Fruit fly (Drosophila melanogaster): ENCODE measurements around the gene Est-Q.

Gene Est-Q

dm6 chr3L:21509488-21510122 is 8.4 kb downstream of the Est-Q start (continued):
- TF ChIP-seq CG10631 (GFP tag; optimal IDR thresholded peaks at IDR 0.05) (peak; percentile 55), pdm3 (GFP tag; optimal IDR thresholded peaks at IDR 0.05) (peak; percentile 70), dsx (GFP tag; optimal IDR thresholded peaks at IDR 0.05; ENCODE audit: poor library complexity, severe bottlenecking) (no peak), CG10669 (GFP tag; optimal IDR thresholded peaks at IDR 0.05) (peak; percentile 57), spab (GFP tag; optimal IDR thresholded peaks at IDR 0.05) (peak; percentile 13), CG32006 (GFP tag; optimal IDR thresholded peaks at IDR 0.05) (peak; percentile 80), CG6808 (GFP tag; optimal IDR thresholded peaks at IDR 0.05) (peak; percentile 51), Eip78C (GFP tag) (peak; percentile 88), CG31627 (GFP tag; optimal IDR thresholded peaks at IDR 0.05) (peak; percentile 58), Met (GFP tag; optimal IDR thresholded peaks at IDR 0.05) (peak; percentile 66), CG8632 (GFP tag; optimal IDR thresholded peaks at IDR 0.05) (peak; percentile 34), Lpt (GFP tag; optimal IDR thresholded peaks at IDR 0.05) (peak; percentile 53), CG1621 (tag; optimal IDR thresholded peaks at IDR 0.05) (no peak), esn (GFP tag; optimal IDR thresholded peaks at IDR 0.05) (peak; percentile 73), svp (GFP tag) (no peak), CG11762 (GFP tag; optimal IDR thresholded peaks at IDR 0.05; ENCODE audit: insufficient read depth) (peak; percentile 25), dac (GFP tag; optimal IDR thresholded peaks at IDR 0.05) (peak; percentile 40), ss (GFP tag; optimal IDR thresholded peaks at IDR 0.05) (peak; percentile 0 to 27), Eip93F (GFP tag; optimal IDR thresholded peaks at IDR 0.05) (no peak), acj6 (GFP tag; optimal IDR thresholded peaks at IDR 0.05) (peak; percentile 73), CG34406 (GFP tag; optimal IDR thresholded peaks at IDR 0.05) (peak; percentile 53), Ets21C (GFP tag; optimal IDR thresholded peaks at IDR 0.05) (peak; percentile 51), CG15336 (GFP tag; IDR thresholded peaks at IDR 0.05) (peak; percentile 68; the same call in 1 of the 2 replicates), OdsH (GFP tag; optimal IDR thresholded peaks at IDR 0.05) (peak; percentile 68), Blimp-1 (GFP tag; optimal IDR thresholded peaks at IDR 0.05) (no peak), Sox15 (GFP tag; optimal IDR thresholded peaks at IDR 0.05) (peak; percentile 27), lz (GFP tag; optimal IDR thresholded peaks at IDR 0.05) (peak; percentile 63), Sox102F (GFP tag; optimal IDR thresholded peaks at IDR 0.05) (peak; percentile 61)

DNA sequence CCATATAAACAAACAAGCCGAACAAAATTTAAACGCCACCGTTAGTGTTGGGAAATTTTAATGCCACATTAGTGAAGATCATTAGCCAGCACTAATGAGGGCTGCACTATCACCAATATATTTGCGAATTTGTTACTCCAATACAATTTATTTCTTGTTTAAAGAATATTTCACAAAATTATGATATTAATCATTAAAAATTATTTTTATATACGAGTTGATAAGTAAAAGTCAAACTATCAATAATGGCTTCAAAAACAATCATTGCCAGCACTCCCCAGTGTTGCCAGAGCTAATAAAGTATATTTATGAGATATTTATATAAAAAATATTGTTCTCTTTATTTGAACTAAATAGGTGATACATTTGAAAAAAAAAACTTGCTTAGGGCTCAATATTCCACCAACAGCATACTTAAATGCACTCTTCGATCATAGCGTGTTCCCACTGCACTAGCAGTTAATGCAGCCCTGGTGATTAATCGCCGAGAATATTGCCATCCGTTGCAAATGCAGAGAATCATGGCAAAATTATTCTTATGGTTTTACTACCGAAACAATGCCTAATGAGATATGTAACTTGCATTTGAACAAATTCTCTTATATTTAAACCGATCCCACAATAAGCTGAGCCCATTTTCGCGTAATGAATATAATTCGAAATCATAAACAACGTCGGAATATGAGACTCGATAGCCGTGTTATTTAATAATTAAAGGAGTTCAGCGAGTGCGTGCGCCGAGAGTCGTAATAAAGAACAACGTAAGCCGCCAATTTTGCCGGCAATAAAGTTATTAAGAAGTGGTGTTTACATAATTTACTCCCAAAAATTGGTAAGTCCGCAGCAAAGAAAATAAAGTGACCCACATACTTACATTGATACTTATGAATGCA is 14.8 kb downstream of the Est-Q start, which contains the start of the genes SAK and Cdk12:
Gene SAK (minus strand): TSS at position 65 of the 893 bp plus-strand sequence.
Gene Cdk12 (plus strand): TSS at position 484 of the 893 bp plus-strand sequence.
- TF ChIP-seq Eip78C (GFP tag) (peak; percentile 92), CG4318 (GFP tag; optimal IDR thresholded peaks at IDR 0.05) (peak; percentile 78), OdsH (GFP tag; optimal IDR thresholded peaks at IDR 0.05) (peak; percentile 88), CG3919 (GFP tag; optimal IDR thresholded peaks at IDR 0.05) (peak; percentile 85), Hr4 (GFP tag; optimal IDR thresholded peaks at IDR 0.05) (peak; percentile 77), CG10669 (GFP tag; optimal IDR thresholded peaks at IDR 0.05) (peak; percentile 78), CG11294 (GFP tag; IDR thresholded peaks at IDR 0.05) (peak; percentile 76), topi (GFP tag; optimal IDR thresholded peaks at IDR 0.05) (peak; percentile 66), Hr38 (GFP tag; optimal IDR thresholded peaks at IDR 0.05) (no peak), Smox (GFP tag; optimal IDR thresholded peaks at IDR 0.05) (peak; percentile 77), eg (GFP tag; IDR thresholded peaks at IDR 0.05) (peak; percentile 83), CG3032 (tag; optimal IDR thresholded peaks at IDR 0.05) (peak; percentile 84), dac (GFP tag; optimal IDR thresholded peaks at IDR 0.05) (peak; percentile 66), Lpt (GFP tag; optimal IDR thresholded peaks at IDR 0.05) (peak; percentile 77), Sox102F (GFP tag; optimal IDR thresholded peaks at IDR 0.05) (peak; percentile 83), CG16779 (tag; optimal IDR thresholded peaks at IDR 0.05) (no peak), CG6163 (GFP tag; IDR thresholded peaks at IDR 0.05) (peak; percentile 79), ss (GFP tag; optimal IDR thresholded peaks at IDR 0.05) (peak; percentile 59 to 75), achi (GFP tag; optimal IDR thresholded peaks at IDR 0.05) (peak; percentile 83), dsx (GFP tag; optimal IDR thresholded peaks at IDR 0.05; ENCODE audit: poor library complexity, severe bottlenecking) (peak; percentile 77), net (GFP tag; optimal IDR thresholded peaks at IDR 0.05) (peak; percentile 80), vri (GFP tag; optimal IDR thresholded peaks at IDR 0.05) (peak; percentile 23), Ets96B (tag; optimal IDR thresholded peaks at IDR 0.05) (peak; percentile 72), Sox15 (GFP tag; optimal IDR thresholded peaks at IDR 0.05) (peak; percentile 80), Gug (GFP tag; IDR thresholded peaks at IDR 0.05) (peak; percentile 64), CG32006 (GFP tag; optimal IDR thresholded peaks at IDR 0.05) (peak; percentile 89), CG6808 (GFP tag; optimal IDR thresholded peaks at IDR 0.05) (peak; percentile 70), CG8119 (GFP tag; IDR thresholded peaks at IDR 0.05) (peak; percentile 79), Blimp-1 (GFP tag; optimal IDR thresholded peaks at IDR 0.05) (peak; percentile 69), CG15336 (GFP tag; IDR thresholded peaks at IDR 0.05) (peak; percentile 75), CG8632 (GFP tag; optimal IDR thresholded peaks at IDR 0.05) (peak; percentile 81)
